Worm (Caenorhabditis elegans) whole organism, L4 larva: Measurements from ENCODE around the gene cutl-17.
A peak's percentile ranks its signal among the peaks of the same experiment; 100 is the strongest.

ENCODE experiments used
- F10B5.3 ChIP-seq: sonication (generic microtip); optimal IDR thresholded peaks from 2 replicates; lab custom pipeline; 2016; ENCODE audit warnings: mild to moderate bottlenecking, missing genetic modification characterization, missing compliant biosample characterization
- F26F4.8 ChIP-seq: fragments of 200-800 bp; sonication (Bioruptor generic); conservative IDR thresholded peaks from 2 replicates; pipeline ENCODE4 v1.3.6; 2022; ENCODE audit warnings: missing genetic modification characterization, missing compliant biosample characterization
- F44E2.7 ChIP-seq: fragments of 200-800 bp; sonication (Bioruptor generic); IDR thresholded peaks from 2 replicates; pipeline ENCODE4 v2.1.2; 2022; ENCODE audit warnings: missing genetic modification characterization, missing compliant biosample characterization
- F49E8.2 ChIP-seq: sonication (generic microtip); optimal IDR thresholded peaks from 2 replicates; lab custom pipeline; 2016; ENCODE audit warnings: missing compliant biosample characterization, mild to moderate bottlenecking, missing genetic modification characterization, borderline replicate concordance
- T20F7.1 ChIP-seq: fragments of 200-800 bp; sonication (Bioruptor generic); optimal IDR thresholded peaks from 2 replicates; lab custom pipeline; 2018; ENCODE audit warnings: mild to moderate bottlenecking, missing genetic modification characterization, missing compliant biosample characterization
- T26A8.4 ChIP-seq: fragments of 200-800 bp; sonication (Bioruptor generic); IDR thresholded peaks from 2 replicates; pipeline ENCODE4 v1.3.6; 2022; ENCODE audit warnings: missing genetic modification characterization, missing compliant biosample characterization
- Y105C5A.15 ChIP-seq: fragments of 200-800 bp; sonication (Bioruptor generic); IDR thresholded peaks from 2 replicates; pipeline ENCODE4 v1.3.6; 2022; ENCODE audit warnings: missing genetic modification characterization, missing compliant biosample characterization
- Y48G9A.11 ChIP-seq: fragments of 200-800 bp; sonication (Bioruptor generic); IDR thresholded peaks from 2 replicates; pipeline ENCODE4 v1.3.6; 2022; ENCODE audit warnings: missing genetic modification reagents, missing genetic modification characterization, missing compliant biosample characterization
- Y5F2A.4 ChIP-seq: fragments of 200-800 bp; sonication (Bioruptor generic); optimal IDR thresholded peaks from 2 replicates; lab custom pipeline; 2018; ENCODE audit warnings: mild to moderate bottlenecking, missing genetic modification characterization, missing compliant biosample characterization
- aha-1 ChIP-seq: fragments of 150-350 bp; peaks from one replicate; lab custom pipeline; 2014; ENCODE audit warnings: missing biosample characterization, missing genetic modification characterization
- aly-2 ChIP-seq: sonication (generic microtip); optimal IDR thresholded peaks from 2 replicates; lab custom pipeline; 2018; ENCODE audit warnings: missing biosample characterization, missing genetic modification characterization
- ama-1 ChIP-seq: fragments of 150-350 bp; optimal IDR thresholded peaks from 2 replicates; lab custom pipeline; 2014; ENCODE audit warnings: inconsistent platforms, mixed read lengths
- arid-1 ChIP-seq: fragments of 200-800 bp; sonication (Bioruptor generic); conservative IDR thresholded peaks from 2 replicates; pipeline ENCODE4 v1.3.6; 2022; ENCODE audit warnings: missing genetic modification reagents, missing genetic modification characterization, missing compliant biosample characterization
- ceh-20 ChIP-seq: fragments of 200-800 bp; sonication (Bioruptor generic); IDR thresholded peaks from 2 replicates; pipeline ENCODE4 v1.3.6; 2022; ENCODE audit warnings: missing genetic modification reagents, missing genetic modification characterization, missing compliant biosample characterization
- ceh-62 ChIP-seq: sonication (generic microtip); optimal IDR thresholded peaks from 2 replicates; lab custom pipeline; 2017; ENCODE audit warnings: missing biosample characterization, missing genetic modification characterization
- ces-1 ChIP-seq: fragments of 150-350 bp; sonication (generic microtip); optimal IDR thresholded peaks from 4 replicates; lab custom pipeline; 2014; ENCODE audit warnings: missing biosample characterization, missing genetic modification reagents, missing genetic modification characterization
- cey-2 ChIP-seq: sonication (generic microtip); optimal IDR thresholded peaks from 3 replicates; lab custom pipeline; 2017; ENCODE audit warnings: missing genetic modification characterization, mild to moderate bottlenecking, missing compliant biosample characterization, antibody characterized with exemption, borderline replicate concordance; ENCODE audit not compliant: insufficient read depth
- daf-8 ChIP-seq: fragments of 200-800 bp; sonication (Bioruptor generic); IDR thresholded peaks from 2 replicates; pipeline ENCODE4 v1.3.6; 2022; ENCODE audit warnings: missing genetic modification characterization, missing compliant biosample characterization
- dmd-6 ChIP-seq: fragments of 200-800 bp; sonication (Bioruptor generic); IDR thresholded peaks from 2 replicates; pipeline ENCODE4 v1.3.6; 2022; ENCODE audit warnings: missing genetic modification reagents, missing genetic modification characterization, missing compliant biosample characterization
- dmd-8 ChIP-seq: fragments of 200-800 bp; sonication (Bioruptor generic); IDR thresholded peaks from 2 replicates; pipeline ENCODE4 v1.3.6; 2022; ENCODE audit warnings: missing genetic modification characterization, missing compliant biosample characterization
- dmd-9 ChIP-seq: fragments of 200-800 bp; sonication (Bioruptor generic); IDR thresholded peaks from 2 replicates; pipeline ENCODE4 v1.3.6; 2022; ENCODE audit warnings: missing genetic modification reagents, missing genetic modification characterization, missing compliant biosample characterization
- dve-1 ChIP-seq: sonication (generic microtip); optimal IDR thresholded peaks from 2 replicates; lab custom pipeline; 2017; ENCODE audit warnings: antibody characterized with exemption, mild to moderate bottlenecking, missing genetic modification characterization, missing compliant biosample characterization; ENCODE audit not compliant: insufficient read depth
- egl-27 ChIP-seq: sonication (generic microtip); optimal IDR thresholded peaks from 3 replicates; lab custom pipeline; 2017; ENCODE audit warnings: missing biosample characterization, missing genetic modification reagents, missing genetic modification characterization
- egl-43 ChIP-seq: fragments of 200-800 bp; sonication (Bioruptor generic); IDR thresholded peaks from 2 replicates; pipeline ENCODE4 v1.3.6; 2022; ENCODE audit warnings: missing genetic modification reagents, missing genetic modification characterization, missing compliant biosample characterization
- hif-1 ChIP-seq, 2 experiments: sonication (generic microtip); optimal IDR thresholded peaks; 2 replicates each; lab custom pipeline; 2016 to 2017; ENCODE audit warnings: missing compliant biosample characterization in 2 of 2, missing genetic modification characterization in 2 of 2, missing genetic modification reagents in 2 of 2, missing genotype in 2 of 2, mild to moderate bottlenecking in 1 of 2
- lim-7 ChIP-seq: fragments of 200-800 bp; sonication (Bioruptor generic); IDR thresholded peaks from 2 replicates; pipeline ENCODE4 v1.3.6; 2022; ENCODE audit warnings: missing genetic modification characterization, missing compliant biosample characterization
- lin-1 ChIP-seq: fragments of 200-800 bp; sonication (Bioruptor generic); IDR thresholded peaks from 2 replicates; pipeline ENCODE4 v1.3.6; 2022; ENCODE audit warnings: missing genetic modification reagents, missing genetic modification characterization, missing compliant biosample characterization
- lsy-2 ChIP-seq, 2 experiments: fragments of 150-350 bp in 1 of 2; sonication (generic microtip) in 1 of 2; optimal IDR thresholded peaks; 2 replicates each; lab custom pipeline; 2014 to 2017; ENCODE audit warnings: missing biosample characterization in 2 of 2, missing genetic modification characterization in 2 of 2
- madf-5 ChIP-seq, 2 experiments: fragments of 200-800 bp; sonication (Bioruptor generic); IDR thresholded peaks; 2 replicates each; pipeline ENCODE4 v1.3.6; 2022; ENCODE audit warnings: missing compliant biosample characterization in 2 of 2, missing genetic modification characterization in 2 of 2
- mep-1 ChIP-seq: fragments of 150-350 bp; sonication (generic microtip); optimal IDR thresholded peaks from 3 replicates; lab custom pipeline; 2014; ENCODE audit warnings: missing biosample characterization, missing genetic modification characterization
- mes-2 ChIP-seq: sonication (generic microtip); optimal IDR thresholded peaks from 2 replicates; lab custom pipeline; 2016; ENCODE audit warnings: missing genotype, mild to moderate bottlenecking, missing genetic modification characterization, missing compliant biosample characterization; ENCODE audit not compliant: poor library complexity, severe bottlenecking
- mxl-2 ChIP-seq: fragments of 200-800 bp; sonication (Bioruptor generic); conservative IDR thresholded peaks from 2 replicates; pipeline ENCODE4 v1.3.6; 2022; ENCODE audit warnings: missing genetic modification reagents, missing genetic modification characterization, missing compliant biosample characterization
- nhr-10 ChIP-seq: fragments of 150-350 bp; optimal IDR thresholded peaks from 2 replicates; lab custom pipeline; 2014; ENCODE audit warnings: missing biosample characterization, missing genetic modification characterization
- nhr-11 ChIP-seq: fragments of 150-350 bp; optimal IDR thresholded peaks from 2 replicates; lab custom pipeline; 2014; ENCODE audit warnings: missing biosample characterization, missing genetic modification characterization
- nhr-25 ChIP-seq: sonication (generic microtip); optimal IDR thresholded peaks from 2 replicates; lab custom pipeline; 2017; ENCODE audit warnings: missing genetic modification characterization, mild to moderate bottlenecking, missing compliant biosample characterization, antibody characterized with exemption, moderate library complexity, borderline replicate concordance; ENCODE audit not compliant: insufficient read depth
- nhr-42 ChIP-seq: fragments of 200-800 bp; sonication (Bioruptor generic); IDR thresholded peaks from 2 replicates; pipeline ENCODE4 v1.3.6; 2022; ENCODE audit warnings: missing genetic modification characterization, missing compliant biosample characterization
- nhr-76 ChIP-seq: fragments of 150-350 bp; optimal IDR thresholded peaks from 2 replicates; lab custom pipeline; 2014; ENCODE audit warnings: missing biosample characterization, missing genetic modification characterization
- php-3 ChIP-seq: fragments of 200-800 bp; sonication (Bioruptor generic); IDR thresholded peaks from 2 replicates; pipeline ENCODE4 v1.3.6; 2022; ENCODE audit warnings: missing genetic modification reagents, missing genetic modification characterization, missing compliant biosample characterization
- pqm-1 ChIP-seq: sonication (generic microtip); optimal IDR thresholded peaks from 2 replicates; lab custom pipeline; 2017; ENCODE audit warnings: missing biosample characterization, missing genetic modification characterization
- saeg-2 ChIP-seq: fragments of 200-800 bp; sonication (Bioruptor generic); IDR thresholded peaks from 2 replicates; pipeline ENCODE4 v1.3.6; 2022; ENCODE audit warnings: missing genetic modification reagents, missing genetic modification characterization, missing compliant biosample characterization
- sdz-12 ChIP-seq: fragments of 200-800 bp; sonication (Bioruptor generic); optimal IDR thresholded peaks from 2 replicates; lab custom pipeline; 2018; ENCODE audit warnings: mild to moderate bottlenecking, missing genetic modification characterization, missing compliant biosample characterization
- set-16 ChIP-seq: fragments of 200-800 bp; sonication (Bioruptor generic); IDR thresholded peaks from 2 replicates; pipeline ENCODE4 v1.3.6; 2022; ENCODE audit warnings: missing genetic modification reagents, missing genetic modification characterization, missing compliant biosample characterization
- skn-1 ChIP-seq: fragments of 150-350 bp; optimal IDR thresholded peaks from 2 replicates; lab custom pipeline; 2014; ENCODE audit warnings: missing biosample characterization, missing genetic modification characterization
- snpc-1.2 ChIP-seq: fragments of 200-800 bp; sonication (Bioruptor generic); IDR thresholded peaks from 2 replicates; pipeline ENCODE4 v1.3.6; 2022; ENCODE audit warnings: missing genetic modification reagents, missing genetic modification characterization, missing compliant biosample characterization
- spr-1 ChIP-seq: sonication (generic microtip); optimal IDR thresholded peaks from 2 replicates; lab custom pipeline; 2016; ENCODE audit warnings: mild to moderate bottlenecking, missing genetic modification characterization, missing compliant biosample characterization
- unc-130 ChIP-seq: sonication (generic microtip); optimal IDR thresholded peaks from 2 replicates; lab custom pipeline; 2016; ENCODE audit warnings: missing genetic modification reagents, missing genetic modification characterization, missing compliant biosample characterization
- unc-39 ChIP-seq: sonication (generic microtip); optimal IDR thresholded peaks from 2 replicates; lab custom pipeline; 2017; ENCODE audit warnings: missing biosample characterization, missing genetic modification characterization
- unc-62 ChIP-seq, 3 experiments: fragments of 150-350 bp in 1 of 3; sonication (generic microtip); optimal IDR thresholded peaks in 2 of 3; peaks in 1 of 3; 1 replicate in 1 of 3; 2 replicates in 2 of 3; lab custom pipeline; 2014 to 2017; ENCODE audit warnings: missing biosample characterization in 3 of 3, missing genetic modification characterization in 3 of 3, missing genetic modification reagents in 3 of 3, missing genotype in 1 of 3
- zfp-3 ChIP-seq: fragments of 200-800 bp; sonication (Bioruptor generic); conservative IDR thresholded peaks from 2 replicates; pipeline ENCODE4 v1.3.6; 2022; ENCODE audit warnings: missing genetic modification reagents, missing genetic modification characterization, missing compliant biosample characterization

Gene cutl-17

ce11 chrIV:9440880-9441336 lies 16.4 kb downstream of the cutl-17 start, which contains the start of gene idh-1 (continued):
- TF ChIP-seq F26F4.8 (no peak), Y105C5A.15 (GFP tag; lab: Robert Waterston, UW) (no peak), F49E8.2 (tag; lab: Kevin White, UChicago) (no peak), skn-1 (tag; lab: Kevin White, UChicago) (no peak), spr-1 (no peak), nhr-76 (tag; lab: Kevin White, UChicago) (no peak), sdz-12 (GFP tag; lab: Kevin White, UChicago) (no peak), snpc-1.2 (peak; percentile 46; the same call in 1 of the 2 replicates), arid-1 (GFP tag; lab: Robert Waterston, UW) (no peak), aly-2 (tag; lab: Kevin White, UChicago) (no peak), cey-2 (tag; lab: Kevin White, UChicago) (no peak), php-3 (GFP tag; lab: Robert Waterston, UW) (no peak), egl-27 (tag; lab: Kevin White, UChicago) (no peak), set-16 (GFP tag; lab: Robert Waterston, UW) (no peak), dmd-8 (GFP tag; lab: Robert Waterston, UW) (no peak), ceh-20 (no peak), dve-1 (tag; lab: Kevin White, UChicago) (no peak), aha-1 (tag; lab: Kevin White, UChicago) (peak; percentile 34), mxl-2 (GFP tag; lab: Robert Waterston, UW) (no peak), hif-1 (tag; optimal IDR thresholded peaks at IDR 0.05; lab: Kevin White, UChicago) (peak in 1 of 2 experiments; percentile 20), lim-7 (GFP tag; lab: Robert Waterston, UW) (no peak), pqm-1 (tag; lab: Kevin White, UChicago) (no peak), F44E2.7 (no peak), ceh-62 (tag; lab: Kevin White, UChicago) (no peak), unc-39 (tag; lab: Kevin White, UChicago) (no peak), ama-1 (lab: Kevin White, UChicago) (peak; percentile 37), mes-2 (tag; lab: Kevin White, UChicago) (no peak), nhr-11 (tag; lab: Kevin White, UChicago) (peak; percentile 86), F10B5.3 (tag; lab: Kevin White, UChicago) (no peak), Y48G9A.11 (no peak), dmd-9 (GFP tag; lab: Robert Waterston, UW) (no peak), Y5F2A.4 (no peak), madf-5 (GFP tag; IDR thresholded peaks at IDR 0.05; lab: Robert Waterston, UW) (no peak), daf-8 (GFP tag; lab: Robert Waterston, UW) (no peak)

ce11 chrIV:9438753-9439152 lies 18.5 kb downstream of the cutl-17 start:
- peak; percentile 3 for TF ChIP-seq nhr-10 (tag; lab: Kevin White, UChicago)
- TF ChIP-seq zfp-3 (GFP tag; lab: Robert Waterston, UW), result peak; percentile 96
- TF ChIP-seq lsy-2 (tag; optimal IDR thresholded peaks at IDR 0.05; lab: Kevin White, UChicago), result peak in 1 of 2 experiments; percentile 48
- peak; percentile 73 for TF ChIP-seq mep-1 (tag; lab: Kevin White, UChicago)
- peak; percentile 79; the same call in 1 of the 2 replicates for TF ChIP-seq T26A8.4 (GFP tag; lab: Robert Waterston, UW)
- TF ChIP-seq cey-2 (tag; lab: Kevin White, UChicago), result no peak
- TF ChIP-seq nhr-25 (tag; lab: Kevin White, UChicago), result peak; percentile 2
- TF ChIP-seq dve-1 (tag; lab: Kevin White, UChicago), result peak; percentile 74
- TF ChIP-seq egl-43 (GFP tag; lab: Robert Waterston, UW), result no peak
- no peak for TF ChIP-seq saeg-2 (GFP tag; lab: Robert Waterston, UW)
- peak; percentile 40 for TF ChIP-seq dmd-6
- TF ChIP-seq unc-130, result peak; percentile 5
- TF ChIP-seq nhr-42 (GFP tag; lab: Robert Waterston, UW), result peak; percentile 13; the same call in 1 of the 2 replicates
- TF ChIP-seq nhr-11 (tag; lab: Kevin White, UChicago), result no peak
- peak; percentile 49; the same call in 1 of the 2 replicates for TF ChIP-seq snpc-1.2
- TF ChIP-seq ces-1 (GFP tag; lab: Kevin White, UChicago), result no peak
- peak in 1 of 2 experiments; percentile 96 for TF ChIP-seq unc-62 (GFP tag; optimal IDR thresholded peaks at IDR 0.05 in 1 of 2; lab: Kevin White, UChicago)
- TF ChIP-seq unc-62 (tag; optimal IDR thresholded peaks at IDR 0.05; lab: Kevin White, UChicago), result no peak
- no peak for TF ChIP-seq mes-2 (tag; lab: Kevin White, UChicago)
- TF ChIP-seq lin-1 (GFP tag; lab: Robert Waterston, UW), result 0 out of 2 replicates have a peak, but pooled peaks have one; percentile 33
- TF ChIP-seq T20F7.1 (GFP tag; lab: Kevin White, UChicago), result peak; percentile 69
- no peak for TF ChIP-seq nhr-76 (tag; lab: Kevin White, UChicago)
